Fruit fly (Drosophila melanogaster) whole organism, adult: ENCODE results near the gene nuf.

Experiments used
- CG12768 ChIP-seq: fragments of 200-800 bp; sonication (Bioruptor generic); optimal IDR thresholded peaks from 2 replicates; lab custom pipeline; 2017; ENCODE audit warnings: missing biosample characterization, missing genetic modification characterization, mild to moderate bottlenecking, moderate library complexity, missing genetic modification reagents
- CG1620 ChIP-seq: fragments of 200-800 bp; sonication (Bioruptor generic); optimal IDR thresholded peaks from 2 replicates; lab custom pipeline; 2016; ENCODE audit warnings: missing biosample characterization, missing genetic modification characterization
- CG33017 ChIP-seq: fragments of 200-800 bp; sonication (Bioruptor generic); optimal IDR thresholded peaks from 2 replicates; lab custom pipeline; 2018; ENCODE audit warnings: missing biosample characterization, mild to moderate bottlenecking, missing genetic modification characterization, moderate library complexity
- CG7101 ChIP-seq: fragments of 200-800 bp; sonication (Bioruptor generic); optimal IDR thresholded peaks from 2 replicates; lab custom pipeline; 2018; ENCODE audit warnings: missing biosample characterization, mild to moderate bottlenecking, missing genetic modification characterization, moderate library complexity
- Crg-1 ChIP-seq: fragments of 200-800 bp; sonication (Bioruptor generic); optimal IDR thresholded peaks from 2 replicates; lab custom pipeline; 2016; ENCODE audit warnings: missing biosample characterization, missing genetic modification characterization
- Hr96 ChIP-seq: fragments of 200-800 bp; sonication (Bioruptor generic); optimal IDR thresholded peaks from 2 replicates; lab custom pipeline; 2016; ENCODE audit warnings: missing biosample characterization, missing genetic modification characterization
- bab1 ChIP-seq: fragments of 200-800 bp; sonication (Bioruptor generic); optimal IDR thresholded peaks from 3 replicates; lab custom pipeline; 2019; ENCODE audit warnings: missing biosample characterization, mild to moderate bottlenecking, missing genetic modification characterization, moderate library complexity
- cic ChIP-seq: fragments of 200-800 bp; sonication (Bioruptor generic); optimal IDR thresholded peaks from 2 replicates; lab custom pipeline; 2017; ENCODE audit warnings: missing biosample characterization, mild to moderate bottlenecking, missing genetic modification characterization, moderate library complexity
- kay ChIP-seq: fragments of 200-800 bp; sonication (Bioruptor generic); peaks from one replicate; lab custom pipeline; 2016; ENCODE audit warnings: missing biosample characterization, missing genetic modification characterization, borderline replicate concordance
- ovo ChIP-seq: fragments of 200-800 bp; sonication (Bioruptor generic); optimal IDR thresholded peaks from 2 replicates; lab custom pipeline; 2016; ENCODE audit warnings: missing biosample characterization, missing genetic modification characterization
- tj ChIP-seq: fragments of 200-800 bp; sonication (Bioruptor generic); optimal IDR thresholded peaks from 3 replicates; lab custom pipeline; 2017; ENCODE audit warnings: missing biosample characterization, mild to moderate bottlenecking, missing genetic modification characterization, moderate library complexity

- no peak for TF ChIP-seq bab1
- no peak for TF ChIP-seq tj (GFP tag; lab: Kevin White, UChicago)
- TF ChIP-seq Crg-1, result no peak
- TF ChIP-seq CG7101, result no peak
- TF ChIP-seq Hr96 (GFP tag; lab: Kevin White, UChicago), result no peak
- no peak for TF ChIP-seq CG1620 (GFP tag; lab: Kevin White, UChicago)
- no peak for TF ChIP-seq cic (GFP tag; lab: Kevin White, UChicago)
- no peak for TF ChIP-seq CG12768 (GFP tag; lab: Kevin White, UChicago)
- no peak for TF ChIP-seq CG33017 (tag; lab: Kevin White, UChicago)
- TF ChIP-seq kay (GFP tag; lab: Kevin White, UChicago), result no peak
- TF ChIP-seq ovo (GFP tag; lab: Kevin White, UChicago), result no peak
Measured at dm6 chr3L:14161951-14162350, 28.7 kb upstream of the nuf start.
